Worm (Caenorhabditis elegans): ENCODE data around the gene Y67D8C.2.

Gene Y67D8C.2

ce11 chrIV:3062936-3063439 is 9.1 kb upstream of the Y67D8C.2 start, which contains the start of gene Y67D8C.6:
TSS of gene Y67D8C.6 (minus strand) at chrIV:3063389.
- TF ChIP-seq scrt-1 (GFP tag; IDR thresholded peaks at IDR 0.05) (no peak), pes-1 (GFP tag; IDR thresholded peaks at IDR 0.05) (no peak), hmbx-1 (tag; optimal IDR thresholded peaks at IDR 0.05) (no peak)

DNA sequence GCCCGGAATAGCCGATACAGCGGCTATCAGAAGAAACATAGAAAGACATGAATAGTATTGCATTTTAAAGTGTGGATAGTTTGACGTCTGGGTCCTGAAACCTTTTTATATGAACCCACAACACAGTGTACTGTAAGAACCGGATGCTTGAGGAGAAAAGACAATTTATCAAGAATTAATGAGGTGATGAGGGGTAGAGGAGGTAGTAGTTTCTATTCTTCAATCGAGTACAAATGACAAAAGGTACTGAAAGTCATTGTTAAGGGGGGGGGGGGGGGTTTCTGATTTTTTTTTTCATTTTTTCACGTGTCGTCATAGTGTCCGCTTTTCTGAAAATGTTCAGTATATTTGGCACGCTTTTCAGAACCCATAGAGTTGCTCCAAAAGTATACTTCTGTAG is 5.3 kb upstream of the Y67D8C.2 start, which contains the start of gene Y67D8C.7:
Gene Y67D8C.7, minus strand, starts transcription at position 101 of the 400 bp plus-strand sequence.
- TF ChIP-seq ama-1 (optimal IDR thresholded peaks at IDR 0.05) (no peak), aly-1 (tag; optimal IDR thresholded peaks at IDR 0.05) (no peak), hmbx-1 (tag; optimal IDR thresholded peaks at IDR 0.05) (no peak), ceh-36 (tag; optimal IDR thresholded peaks at IDR 0.05) (no peak), tbx-11 (GFP tag; IDR thresholded peaks at IDR 0.05) (no peak)

DNA sequence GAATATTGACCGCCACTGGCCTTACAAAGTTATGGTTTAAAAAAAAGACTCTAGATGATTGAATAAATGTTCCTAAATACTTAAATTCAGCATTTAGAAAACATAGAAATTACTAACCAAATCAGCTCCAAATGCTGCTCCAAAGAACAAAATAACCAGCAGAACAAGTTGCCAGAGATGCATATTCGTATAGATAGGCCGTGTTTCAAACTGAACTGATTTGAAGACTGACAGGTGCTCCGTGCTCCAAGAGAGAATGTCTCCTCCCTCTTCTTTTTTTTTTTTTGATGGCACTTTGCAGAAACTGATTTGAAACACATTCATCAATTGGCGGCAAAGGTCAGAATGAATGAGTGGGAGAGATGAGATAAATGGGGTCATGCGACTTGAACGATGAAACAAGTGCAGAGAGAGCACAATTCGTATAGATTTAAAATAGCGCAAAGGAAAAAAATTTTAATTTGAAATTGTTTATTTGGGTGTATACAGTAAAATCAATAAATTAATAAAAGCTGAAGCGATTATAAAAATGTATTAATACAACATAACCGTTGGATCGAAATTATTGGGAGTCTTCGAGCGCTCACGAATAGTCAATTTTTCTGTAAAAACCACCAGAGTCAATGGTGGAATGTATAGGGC is 2.4 kb upstream of the Y67D8C.2 start, which contains the start of gene cpg-9:
Gene cpg-9, minus strand, starts transcription at position 592 of the 642 bp plus-strand sequence.
- TF ChIP-seq pes-1 (GFP tag; IDR thresholded peaks at IDR 0.05) (no peak), flt-1 (GFP tag; IDR thresholded peaks at IDR 0.05) (no peak), F13C5.2 (tag; optimal IDR thresholded peaks at IDR 0.05) (no peak), ceh-36 (tag; optimal IDR thresholded peaks at IDR 0.05) (no peak), ets-7 (tag; optimal IDR thresholded peaks at IDR 0.05) (no peak), hmbx-1 (tag; optimal IDR thresholded peaks at IDR 0.05) (no peak), tra-4 (tag; optimal IDR thresholded peaks at IDR 0.05) (no peak), ceh-13 (GFP tag; optimal IDR thresholded peaks at IDR 0.05) (no peak), ama-1 (optimal IDR thresholded peaks at IDR 0.05) (no peak), sea-1 (GFP tag; conservative IDR thresholded peaks at IDR 0.05) (no peak), B0310.2 (tag; optimal IDR thresholded peaks at IDR 0.05) (no peak), tbx-37 (GFP tag; conservative IDR thresholded peaks at IDR 0.05) (no peak), aly-1 (tag; optimal IDR thresholded peaks at IDR 0.05) (no peak), scrt-1 (GFP tag; IDR thresholded peaks at IDR 0.05) (no peak)

DNA sequence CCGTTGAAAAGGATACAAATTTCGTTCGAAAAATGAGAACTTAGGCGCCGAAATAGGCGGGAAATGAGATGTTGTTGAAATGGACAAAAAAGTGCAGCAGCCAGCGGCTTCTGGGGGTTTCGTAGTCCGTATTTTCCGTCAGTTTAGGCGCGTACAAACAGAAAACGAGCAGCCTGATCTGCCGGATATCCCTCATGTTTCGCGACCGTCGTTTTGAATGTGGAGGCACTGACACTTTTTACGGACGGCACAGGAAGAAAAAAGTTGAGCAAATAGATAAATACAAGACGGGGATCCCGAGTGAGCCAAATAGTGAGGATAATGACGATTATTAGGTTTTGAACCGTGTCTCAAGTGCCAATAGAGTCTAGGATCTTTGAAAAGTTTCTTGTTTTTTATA is 4.1 kb downstream of the Y67D8C.2 start, which contains the start of gene Y67D8C.22:
Gene Y67D8C.22, minus strand, starts transcription at position 101 of the 400 bp plus-strand sequence.
- TF ChIP-seq pes-1 (GFP tag; IDR thresholded peaks at IDR 0.05) (no peak), ets-7 (tag; optimal IDR thresholded peaks at IDR 0.05) (no peak), tbx-11 (GFP tag; IDR thresholded peaks at IDR 0.05) (no peak), ama-1 (optimal IDR thresholded peaks at IDR 0.05) (no peak), tbx-37 (GFP tag; conservative IDR thresholded peaks at IDR 0.05) (no peak), scrt-1 (GFP tag; IDR thresholded peaks at IDR 0.05) (no peak), hmg-4 (GFP tag; optimal IDR thresholded peaks at IDR 0.05) (no peak), aly-1 (tag; optimal IDR thresholded peaks at IDR 0.05) (no peak), hmbx-1 (tag; optimal IDR thresholded peaks at IDR 0.05) (no peak), F13C5.2 (tag; optimal IDR thresholded peaks at IDR 0.05) (no peak), ceh-13 (GFP tag; optimal IDR thresholded peaks at IDR 0.05) (no peak), B0310.2 (tag; optimal IDR thresholded peaks at IDR 0.05) (no peak), flt-1 (GFP tag; IDR thresholded peaks at IDR 0.05) (no peak), hnd-1 (tag; optimal IDR thresholded peaks at IDR 0.05) (no peak)

- TF ChIP-seq scrt-1 (GFP tag; IDR thresholded peaks at IDR 0.05) (no peak), hnd-1 (tag; optimal IDR thresholded peaks at IDR 0.05) (no peak), pes-1 (GFP tag; IDR thresholded peaks at IDR 0.05) (no peak), F13C5.2 (tag; optimal IDR thresholded peaks at IDR 0.05) (no peak), sea-1 (GFP tag; conservative IDR thresholded peaks at IDR 0.05) (no peak), ama-1 (optimal IDR thresholded peaks at IDR 0.05) (no peak), tra-4 (tag; optimal IDR thresholded peaks at IDR 0.05) (no peak), tbx-37 (GFP tag; conservative IDR thresholded peaks at IDR 0.05) (no peak), hmg-4 (GFP tag; optimal IDR thresholded peaks at IDR 0.05) (no peak), ets-7 (tag; optimal IDR thresholded peaks at IDR 0.05) (no peak), B0310.2 (tag; optimal IDR thresholded peaks at IDR 0.05) (no peak), ceh-13 (GFP tag; optimal IDR thresholded peaks at IDR 0.05) (no peak)
Observed at ce11 chrIV:3076802-3077201, 4.7 kb downstream of the Y67D8C.2 start.

- TF ChIP-seq B0310.2 (tag; optimal IDR thresholded peaks at IDR 0.05), result no peak
- TF ChIP-seq flt-1 (GFP tag; IDR thresholded peaks at IDR 0.05), result no peak
Observed at ce11 chrIV:3086825-3087224, 14.7 kb downstream of the Y67D8C.2 start, which contains the start of gene Y67D8C.9. TSS of gene Y67D8C.9 (minus strand) at chrIV:3086925.

DNA sequence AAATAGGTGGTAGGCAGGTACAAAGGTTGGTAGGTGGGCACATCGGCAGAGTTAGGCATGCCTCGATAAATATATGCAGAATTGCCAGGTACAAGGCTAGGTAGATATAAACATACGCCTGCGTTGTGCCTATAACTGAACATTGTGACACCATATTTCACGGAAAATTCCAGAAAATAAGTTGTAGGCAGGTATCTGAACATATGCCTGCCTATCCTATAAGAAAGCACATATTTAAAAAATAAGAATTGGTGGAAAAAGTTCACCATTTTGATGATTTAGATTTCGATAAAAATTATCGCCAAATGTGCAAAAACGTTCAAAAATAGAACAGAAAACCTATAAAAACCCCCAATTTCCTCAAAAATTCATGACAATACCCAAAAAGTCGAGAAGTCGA is 17.5 kb downstream of the Y67D8C.2 start:
- TF ChIP-seq hmg-4 (GFP tag; optimal IDR thresholded peaks at IDR 0.05) (no peak), tbx-11 (GFP tag; IDR thresholded peaks at IDR 0.05) (no peak), ets-7 (tag; optimal IDR thresholded peaks at IDR 0.05) (no peak), tbx-37 (GFP tag; conservative IDR thresholded peaks at IDR 0.05) (no peak), ceh-36 (tag; optimal IDR thresholded peaks at IDR 0.05) (no peak), hnd-1 (tag; optimal IDR thresholded peaks at IDR 0.05) (no peak), ama-1 (optimal IDR thresholded peaks at IDR 0.05) (no peak), F13C5.2 (tag; optimal IDR thresholded peaks at IDR 0.05) (no peak), tra-4 (tag; optimal IDR thresholded peaks at IDR 0.05) (no peak), scrt-1 (GFP tag; IDR thresholded peaks at IDR 0.05) (no peak), ceh-13 (GFP tag; optimal IDR thresholded peaks at IDR 0.05) (no peak), B0310.2 (tag; optimal IDR thresholded peaks at IDR 0.05) (no peak)

ce11 chrIV:3091112-3091511 is 19.0 kb downstream of the Y67D8C.2 start:
- TF ChIP-seq ama-1 (optimal IDR thresholded peaks at IDR 0.05), result no peak

All from whole organism, early embryonic.